Worm (Caenorhabditis elegans): ENCODE measurements around the gene Y54G2A.57.

- no peak for TF ChIP-seq unc-62 (GFP tag; optimal IDR thresholded peaks at IDR 0.05)
- no peak for TF ChIP-seq nhr-76 (tag; optimal IDR thresholded peaks at IDR 0.05)
Measured at ce11 chrIV:2986720-2987119, 17.0 kb downstream of the Y54G2A.57 start.
